Worm (Caenorhabditis elegans): Measurements from ENCODE around the gene C46C11.3.
A peak's percentile ranks its signal among the peaks of the same experiment; 100 is the strongest.

The C46C11.3 gene

DNA sequence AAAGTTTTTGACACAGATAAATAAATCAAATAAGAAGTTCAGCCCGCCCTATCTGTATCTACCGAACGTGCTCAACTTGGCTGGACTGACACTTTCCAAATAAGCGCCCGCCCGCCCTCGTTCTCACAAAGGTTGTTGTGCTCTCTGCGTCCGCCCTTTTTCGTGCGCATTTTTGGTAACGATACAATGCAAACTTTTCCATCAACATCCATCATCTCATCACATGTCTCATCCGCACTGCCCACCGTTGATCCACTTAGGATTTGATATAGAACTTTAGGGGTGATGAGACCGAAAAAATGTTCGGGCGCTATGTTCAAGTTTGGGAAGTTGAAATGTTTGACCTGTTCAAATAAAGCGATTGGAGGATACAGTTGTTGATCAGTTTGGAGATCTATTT lies 36.5 kb upstream of the C46C11.3 start, which contains the start of gene C05E11.7:
TSS of gene C05E11.7 (minus strand) at position 101 of the 400 bp plus-strand sequence.
- TF ChIP-seq lin-14 (GFP tag; optimal IDR thresholded peaks at IDR 0.05), result no peak
- no peak for TF ChIP-seq efl-3 (GFP tag; optimal IDR thresholded peaks at IDR 0.05)
- TF ChIP-seq irx-1 (tag; optimal IDR thresholded peaks at IDR 0.05), result no peak
- no peak for TF ChIP-seq nhr-76 (tag; optimal IDR thresholded peaks at IDR 0.05)
- no peak for TF ChIP-seq pag-3 (tag; optimal IDR thresholded peaks at IDR 0.05; ENCODE audit: borderline replicate concordance, insufficient read depth)
- TF ChIP-seq ceh-90 (tag; optimal IDR thresholded peaks at IDR 0.05), result no peak
- TF ChIP-seq sptf-1 (tag; optimal IDR thresholded peaks at IDR 0.05), result no peak
- no peak for TF ChIP-seq lin-13 (GFP tag; optimal IDR thresholded peaks at IDR 0.05)
- TF ChIP-seq nhr-12 (tag; optimal IDR thresholded peaks at IDR 0.05), result no peak

DNA sequence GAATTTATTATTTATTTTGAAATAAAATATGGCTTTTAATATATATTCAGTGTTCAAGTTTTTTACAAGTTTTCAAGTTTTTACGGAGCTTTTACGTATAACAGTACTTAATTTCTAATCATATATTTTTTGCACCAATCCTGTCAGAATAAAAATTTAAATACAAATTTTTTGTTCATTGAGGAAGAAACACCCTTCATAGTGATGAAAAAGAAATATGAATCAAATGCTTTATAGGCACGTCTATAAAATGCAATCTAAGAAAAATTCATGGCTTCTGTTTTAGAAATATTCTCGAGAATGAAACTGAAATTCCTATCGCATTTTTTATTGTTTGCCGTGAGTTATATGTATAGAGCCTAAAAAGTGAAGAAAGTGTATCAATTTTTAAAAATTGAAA lies 35.5 kb upstream of the C46C11.3 start, which contains the start of gene C05E11.2:
TSS of gene C05E11.2 (plus strand) at position 301 of the 400 bp plus-strand sequence.
- TF ChIP-seq C16A3.4 (tag; optimal IDR thresholded peaks at IDR 0.05) (no peak), efl-1 (optimal IDR thresholded peaks at IDR 0.05) (no peak), efl-1 (GFP tag; optimal IDR thresholded peaks at IDR 0.05 in 1 of 2) (no peak), mab-9 (GFP tag; IDR thresholded peaks at IDR 0.05) (no peak), rnt-1 (tag; optimal IDR thresholded peaks at IDR 0.05) (no peak), nhr-77 (tag; optimal IDR thresholded peaks at IDR 0.05) (no peak), unc-30 (tag; optimal IDR thresholded peaks at IDR 0.05) (no peak), ceh-82 (tag; optimal IDR thresholded peaks at IDR 0.05) (no peak), snpc-4 (tag; optimal IDR thresholded peaks at IDR 0.05) (no peak)

DNA sequence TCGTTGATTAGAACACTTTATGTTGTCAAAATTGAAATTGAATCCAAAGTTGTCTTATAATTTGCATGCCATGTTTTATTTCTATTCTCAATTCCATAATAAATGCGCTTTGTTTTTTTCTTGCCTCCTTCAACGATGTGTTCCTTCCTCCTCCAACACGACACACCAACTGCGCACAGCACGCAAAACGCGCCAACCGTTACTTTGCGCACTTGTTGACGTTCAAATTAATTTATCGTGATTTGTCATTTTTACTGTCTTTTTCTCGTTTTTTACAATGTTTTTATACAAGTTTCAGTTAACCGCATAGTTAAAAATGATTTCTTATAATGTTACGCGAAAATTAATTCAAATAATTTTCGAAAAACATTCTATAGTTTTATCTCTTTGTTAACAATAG lies 34.2 kb upstream of the C46C11.3 start:
- TF ChIP-seq nhr-76 (tag; optimal IDR thresholded peaks at IDR 0.05) (no peak), nhr-11 (tag; optimal IDR thresholded peaks at IDR 0.05) (no peak), blmp-1 (tag; optimal IDR thresholded peaks at IDR 0.05) (peak; percentile 63), hpl-2 (GFP tag; optimal IDR thresholded peaks at IDR 0.05) (no peak), unc-98 (GFP tag; IDR thresholded peaks at IDR 0.05) (no peak), nhr-71 (tag; optimal IDR thresholded peaks at IDR 0.05) (peak; percentile 60), skn-1 (tag; optimal IDR thresholded peaks at IDR 0.05) (no peak), nhr-237 (tag; optimal IDR thresholded peaks at IDR 0.05) (no peak), tlp-1 (tag; optimal IDR thresholded peaks at IDR 0.05) (no peak), snpc-4 (tag; optimal IDR thresholded peaks at IDR 0.05) (peak; percentile 2), egl-27 (tag; optimal IDR thresholded peaks at IDR 0.05) (no peak), ceh-88 (GFP tag; IDR thresholded peaks at IDR 0.05) (no peak), unc-130 (tag; optimal IDR thresholded peaks at IDR 0.05) (no peak), sox-4 (tag; optimal IDR thresholded peaks at IDR 0.05) (no peak), ceh-8 (GFP tag; optimal IDR thresholded peaks at IDR 0.05) (no peak), snu-23 (GFP tag; optimal IDR thresholded peaks at IDR 0.05) (peak; percentile 73), zip-4 (GFP tag; optimal IDR thresholded peaks at IDR 0.05) (no peak), pax-3 (tag; optimal IDR thresholded peaks at IDR 0.05) (no peak), fkh-4 (tag; optimal IDR thresholded peaks at IDR 0.05; ENCODE audit: borderline replicate concordance) (no peak), ceh-82 (tag; optimal IDR thresholded peaks at IDR 0.05) (peak in 1 of 3 experiments; percentile 8), ceh-90 (tag; optimal IDR thresholded peaks at IDR 0.05) (no peak), hlh-17 (GFP tag; optimal IDR thresholded peaks at IDR 0.05; ENCODE audit: borderline replicate concordance) (no peak), sup-37 (GFP tag; optimal IDR thresholded peaks at IDR 0.05) (no peak), C34B4.2 (tag; optimal IDR thresholded peaks at IDR 0.05) (no peak), elt-2 (tag; optimal IDR thresholded peaks at IDR 0.05) (no peak), nhr-28 (tag; optimal IDR thresholded peaks at IDR 0.05) (no peak), efl-3 (GFP tag; optimal IDR thresholded peaks at IDR 0.05) (no peak), zag-1 (tag; optimal IDR thresholded peaks at IDR 0.05) (no peak), nhr-19 (GFP tag; conservative IDR thresholded peaks at IDR 0.05) (no peak; the same call in 1 of the 2 replicates), irx-1 (tag; optimal IDR thresholded peaks at IDR 0.05) (peak; percentile 44), tbx-2 (tag; optimal IDR thresholded peaks at IDR 0.05) (peak; percentile 41), elt-3 (tag; optimal IDR thresholded peaks at IDR 0.05) (peak in 1 of 6 experiments; percentile 7), nhr-12 (tag; optimal IDR thresholded peaks at IDR 0.05) (no peak), unc-62 (GFP tag; optimal IDR thresholded peaks at IDR 0.05) (no peak), lsy-2 (tag; optimal IDR thresholded peaks at IDR 0.05) (peak; percentile 46 to 69), lin-13 (GFP tag; optimal IDR thresholded peaks at IDR 0.05) (peak; percentile 45), aha-1 (tag; optimal IDR thresholded peaks at IDR 0.05) (no peak), nhr-47 (tag; optimal IDR thresholded peaks at IDR 0.05) (peak; percentile 54), mep-1 (tag; optimal IDR thresholded peaks at IDR 0.05) (peak; percentile 80)
